Worm (Caenorhabditis elegans) whole organism, young adult: ENCODE data around the gene gpd-3.

Experiments
- B0019.2 ChIP-seq: fragments of 200-800 bp; sonication (Bioruptor generic); conservative IDR thresholded peaks from 2 replicates; pipeline ENCODE4 v1.3.6; 2022; ENCODE audit warnings: missing genetic modification reagents, missing genetic modification characterization, missing compliant biosample characterization
- B0035.1 ChIP-seq: sonication (generic microtip); optimal IDR thresholded peaks from 2 replicates; lab custom pipeline; 2016; ENCODE audit warnings: missing genetic modification characterization, mild to moderate bottlenecking, missing compliant biosample characterization, missing genotype, missing genetic modification reagents
- B0336.3 ChIP-seq: fragments of 200-800 bp; sonication (Bioruptor generic); IDR thresholded peaks from 2 replicates; pipeline ENCODE4 v1.3.6; 2022; ENCODE audit warnings: missing genetic modification characterization, missing compliant biosample characterization
- C06A6.2 ChIP-seq: fragments of 200-800 bp; sonication (Bioruptor generic); conservative IDR thresholded peaks from 2 replicates; pipeline ENCODE4 v1.3.6; 2022; ENCODE audit warnings: missing genetic modification characterization, missing compliant biosample characterization
- D2030.7 ChIP-seq: fragments of 200-800 bp; sonication (Bioruptor generic); IDR thresholded peaks from 2 replicates; pipeline ENCODE4 v1.3.6; 2022; ENCODE audit warnings: missing genetic modification reagents, missing genetic modification characterization, missing compliant biosample characterization
- F10E7.11 ChIP-seq: sonication (generic microtip); optimal IDR thresholded peaks from 2 replicates; lab custom pipeline; 2017; ENCODE audit warnings: mild to moderate bottlenecking, missing genetic modification characterization, moderate library complexity, missing compliant biosample characterization
- F22D6.2 ChIP-seq: sonication (generic microtip); optimal IDR thresholded peaks from 2 replicates; lab custom pipeline; 2016; ENCODE audit warnings: mild to moderate bottlenecking, missing genetic modification characterization, missing compliant biosample characterization
- F23B12.7 ChIP-seq: sonication (generic microtip); optimal IDR thresholded peaks from 2 replicates; lab custom pipeline; 2017; ENCODE audit warnings: missing genetic modification characterization, mild to moderate bottlenecking, missing compliant biosample characterization, antibody characterized with exemption, moderate library complexity; ENCODE audit not compliant: insufficient read depth
- F33H1.4 ChIP-seq: fragments of 200-800 bp; sonication (Bioruptor generic); IDR thresholded peaks from 2 replicates; pipeline ENCODE4 v1.3.6; 2022; ENCODE audit warnings: missing genetic modification reagents, missing genetic modification characterization, missing compliant biosample characterization
- F39B2.1 ChIP-seq: fragments of 200-800 bp; sonication (Bioruptor generic); IDR thresholded peaks from 2 replicates; pipeline ENCODE4 v1.3.6; 2022; ENCODE audit warnings: missing genetic modification reagents, missing genetic modification characterization, missing compliant biosample characterization
- F49E8.2 ChIP-seq: sonication (generic microtip); optimal IDR thresholded peaks from 3 replicates; lab custom pipeline; 2017; ENCODE audit warnings: missing genetic modification characterization, mild to moderate bottlenecking, missing compliant biosample characterization, antibody characterized with exemption, moderate library complexity; ENCODE audit not compliant: insufficient read depth
- F55B11.4 ChIP-seq: sonication (generic microtip); optimal IDR thresholded peaks from 2 replicates; lab custom pipeline; 2016; ENCODE audit warnings: missing compliant biosample characterization, missing genetic modification characterization, borderline replicate concordance; ENCODE audit not compliant: insufficient read depth
- F57C9.4 ChIP-seq: sonication (generic microtip); optimal IDR thresholded peaks from 2 replicates; lab custom pipeline; 2017; ENCODE audit warnings: mild to moderate bottlenecking, missing genetic modification characterization, missing compliant biosample characterization
- K11D2.4 ChIP-seq: fragments of 200-800 bp; sonication (Bioruptor generic); IDR thresholded peaks from 2 replicates; pipeline ENCODE4 v1.3.6; 2022; ENCODE audit warnings: missing genetic modification reagents, missing genetic modification characterization, missing compliant biosample characterization
- T07F8.4 ChIP-seq: sonication (generic microtip); optimal IDR thresholded peaks from 2 replicates; lab custom pipeline; 2016; ENCODE audit warnings: mild to moderate bottlenecking, missing genetic modification characterization, moderate library complexity, missing compliant biosample characterization
- T26A5.8 ChIP-seq: sonication (generic microtip); optimal IDR thresholded peaks from 2 replicates; lab custom pipeline; 2016; ENCODE audit warnings: missing genetic modification characterization, missing compliant biosample characterization
- Y56A3A.18 ChIP-seq: fragments of 200-800 bp; sonication (Bioruptor generic); IDR thresholded peaks from 2 replicates; pipeline ENCODE4 v1.3.6; 2022; ENCODE audit warnings: missing genetic modification reagents, missing genetic modification characterization, missing compliant biosample characterization
- Y67H2A.10 ChIP-seq: fragments of 200-800 bp; sonication (Bioruptor generic); conservative IDR thresholded peaks from 2 replicates; pipeline ENCODE4 v1.3.6; 2022; ENCODE audit warnings: missing genetic modification reagents, missing genetic modification characterization, missing compliant biosample characterization
- Y79H2A.3 ChIP-seq: fragments of 200-800 bp; sonication (Bioruptor generic); conservative IDR thresholded peaks from 2 replicates; pipeline ENCODE4 v1.3.6; 2022; ENCODE audit warnings: missing genetic modification reagents, missing genetic modification characterization, missing compliant biosample characterization
- akir-1 ChIP-seq: fragments of 200-800 bp; sonication (Bioruptor generic); optimal IDR thresholded peaks from 2 replicates; lab custom pipeline; 2018; ENCODE audit warnings: mild to moderate bottlenecking, missing genetic modification characterization, moderate library complexity, missing compliant biosample characterization
- aptf-2 ChIP-seq: fragments of 200-800 bp; sonication (Bioruptor generic); conservative IDR thresholded peaks from 2 replicates; pipeline ENCODE4 v1.3.6; 2022; ENCODE audit warnings: missing genetic modification reagents, missing genetic modification characterization, missing compliant biosample characterization
- attf-3 ChIP-seq: fragments of 200-800 bp; sonication (Bioruptor generic); conservative IDR thresholded peaks from 2 replicates; pipeline ENCODE4 v1.3.6; 2022; ENCODE audit warnings: missing genetic modification reagents, missing genetic modification characterization, missing compliant biosample characterization
- attf-6 ChIP-seq: fragments of 200-800 bp; sonication (Bioruptor generic); IDR thresholded peaks from 2 replicates; pipeline ENCODE4 v1.3.6; 2022; ENCODE audit warnings: missing genetic modification reagents, missing genetic modification characterization, missing compliant biosample characterization
- ccch-3 ChIP-seq: fragments of 200-800 bp; sonication (Bioruptor generic); optimal IDR thresholded peaks from 2 replicates; lab custom pipeline; 2018; ENCODE audit warnings: mild to moderate bottlenecking, missing genetic modification characterization, missing compliant biosample characterization
- cebp-1 ChIP-seq, 2 experiments: fragments of 200-800 bp in 1 of 2; sonication (Bioruptor generic) in 1 of 2; sonication (generic microtip) in 1 of 2; IDR thresholded peaks in 1 of 2; optimal IDR thresholded peaks in 1 of 2; 2 replicates each; pipeline versions ENCODE4 v1.3.6 to Lab custom; 2017 to 2022; ENCODE audit warnings: missing compliant biosample characterization in 2 of 2, missing genetic modification characterization in 2 of 2, mild to moderate bottlenecking in 1 of 2, missing genetic modification reagents in 1 of 2, moderate library complexity in 1 of 2
- ceh-91 ChIP-seq: fragments of 200-800 bp; sonication (Bioruptor generic); IDR thresholded peaks from 2 replicates; pipeline ENCODE4 v1.3.6; 2022; ENCODE audit warnings: missing genetic modification reagents, missing genetic modification characterization, missing compliant biosample characterization
- chd-7 ChIP-seq: sonication (generic microtip); optimal IDR thresholded peaks from 2 replicates; lab custom pipeline; 2016; ENCODE audit warnings: mild to moderate bottlenecking, missing genetic modification characterization, moderate library complexity, missing compliant biosample characterization
- die-1 ChIP-seq: sonication (generic microtip); optimal IDR thresholded peaks from 2 replicates; lab custom pipeline; 2016; ENCODE audit warnings: missing genotype, mild to moderate bottlenecking, missing genetic modification characterization, missing compliant biosample characterization
- efl-1 ChIP-seq: fragments of 150-350 bp; optimal IDR thresholded peaks from 2 replicates; lab custom pipeline; 2014; ENCODE audit warnings: missing biosample characterization, missing genetic modification reagents, missing genetic modification characterization
- egl-18 ChIP-seq: fragments of 200-800 bp; sonication (Bioruptor generic); IDR thresholded peaks from 2 replicates; pipeline ENCODE4 v1.3.6; 2022; ENCODE audit warnings: missing genetic modification reagents, missing genetic modification characterization, missing compliant biosample characterization
- egrh-3 ChIP-seq: fragments of 200-800 bp; sonication (Bioruptor generic); IDR thresholded peaks from 2 replicates; pipeline ENCODE4 v1.3.6; 2022; ENCODE audit warnings: missing genetic modification reagents, missing genetic modification characterization, missing compliant biosample characterization
- fkh-3 ChIP-seq: sonication (generic microtip); optimal IDR thresholded peaks from 2 replicates; lab custom pipeline; 2016; ENCODE audit warnings: mild to moderate bottlenecking, missing genetic modification characterization, missing compliant biosample characterization
- him-1 ChIP-seq: sonication (generic microtip); optimal IDR thresholded peaks from 2 replicates; lab custom pipeline; 2016; ENCODE audit warnings: missing genotype, missing genetic modification reagents, missing genetic modification characterization, missing compliant biosample characterization
- lin-35 ChIP-seq, 3 experiments: fragments of 150-350 bp in 2 of 3; sonication (generic microtip) in 1 of 3; optimal IDR thresholded peaks; 2 replicates each; lab custom pipeline; 2014 to 2018; ENCODE audit warnings: missing biosample characterization in 3 of 3, missing genetic modification characterization in 3 of 3, missing genetic modification reagents in 3 of 3
- lsy-27 ChIP-seq: sonication (generic microtip); optimal IDR thresholded peaks from 2 replicates; lab custom pipeline; 2017; ENCODE audit warnings: missing genetic modification characterization, mild to moderate bottlenecking, missing compliant biosample characterization, antibody characterized with exemption, missing genotype, borderline replicate concordance; ENCODE audit not compliant: insufficient read depth
- madf-10 ChIP-seq: sonication (generic microtip); optimal IDR thresholded peaks from 2 replicates; lab custom pipeline; 2016; ENCODE audit warnings: mild to moderate bottlenecking, missing genetic modification characterization, missing compliant biosample characterization
- mcd-1 ChIP-seq: fragments of 200-800 bp; sonication (Bioruptor generic); IDR thresholded peaks from 2 replicates; pipeline ENCODE4 v1.3.6; 2022; ENCODE audit warnings: missing genetic modification reagents, missing genetic modification characterization, missing compliant biosample characterization
- mel-28 ChIP-seq: sonication (generic microtip); optimal IDR thresholded peaks from 2 replicates; lab custom pipeline; 2016; ENCODE audit warnings: borderline replicate concordance, mild to moderate bottlenecking, missing genetic modification characterization, missing compliant biosample characterization
- nfya-1 ChIP-seq: sonication (generic microtip); optimal IDR thresholded peaks from 2 replicates; lab custom pipeline; 2017; ENCODE audit warnings: antibody characterized with exemption, missing compliant biosample characterization, missing genetic modification characterization, borderline replicate concordance; ENCODE audit not compliant: insufficient read depth
- pbrm-1 ChIP-seq: fragments of 200-800 bp; sonication (Bioruptor generic); IDR thresholded peaks from 2 replicates; pipeline ENCODE4 v1.3.6; 2022; ENCODE audit warnings: missing genetic modification reagents, missing genetic modification characterization, missing compliant biosample characterization
- sea-2 ChIP-seq: fragments of 200-800 bp; sonication (Bioruptor generic); IDR thresholded peaks from 2 replicates; pipeline ENCODE4 v1.3.6; 2022; ENCODE audit warnings: missing genetic modification characterization, missing compliant biosample characterization
- snpc-3.4 ChIP-seq: sonication (generic microtip); optimal IDR thresholded peaks from 2 replicates; lab custom pipeline; 2017; ENCODE audit warnings: missing genetic modification characterization, mild to moderate bottlenecking, missing compliant biosample characterization, antibody characterized with exemption, moderate library complexity, missing genotype, missing genetic modification reagents
- tlf-1 ChIP-seq: fragments of 200-800 bp; sonication (Bioruptor generic); optimal IDR thresholded peaks from 2 replicates; lab custom pipeline; 2018; ENCODE audit warnings: mild to moderate bottlenecking, missing genetic modification characterization, missing compliant biosample characterization
- unc-62 ChIP-seq: fragments of 150-350 bp; optimal IDR thresholded peaks from 2 replicates; lab custom pipeline; 2014; ENCODE audit warnings: missing biosample characterization, missing genetic modification reagents, missing genetic modification characterization
- xnd-1 ChIP-seq: sonication (generic microtip); optimal IDR thresholded peaks from 2 replicates; lab custom pipeline; 2016; ENCODE audit warnings: missing genotype, missing genetic modification reagents, missing genetic modification characterization, missing compliant biosample characterization
- zim-3 ChIP-seq: sonication (generic microtip); optimal IDR thresholded peaks from 2 replicates; lab custom pipeline; 2017; ENCODE audit warnings: mild to moderate bottlenecking, missing genetic modification characterization, moderate library complexity, missing compliant biosample characterization
- ztf-26 ChIP-seq: sonication (generic microtip); optimal IDR thresholded peaks from 2 replicates; lab custom pipeline; 2017; ENCODE audit warnings: missing genetic modification characterization, missing compliant biosample characterization
- ztf-28 ChIP-seq: fragments of 200-800 bp; sonication (Bioruptor generic); IDR thresholded peaks from 2 replicates; pipeline ENCODE4 v1.3.6; 2022; ENCODE audit warnings: missing genetic modification reagents, missing genetic modification characterization, missing compliant biosample characterization

The gpd-3 gene

DNA sequence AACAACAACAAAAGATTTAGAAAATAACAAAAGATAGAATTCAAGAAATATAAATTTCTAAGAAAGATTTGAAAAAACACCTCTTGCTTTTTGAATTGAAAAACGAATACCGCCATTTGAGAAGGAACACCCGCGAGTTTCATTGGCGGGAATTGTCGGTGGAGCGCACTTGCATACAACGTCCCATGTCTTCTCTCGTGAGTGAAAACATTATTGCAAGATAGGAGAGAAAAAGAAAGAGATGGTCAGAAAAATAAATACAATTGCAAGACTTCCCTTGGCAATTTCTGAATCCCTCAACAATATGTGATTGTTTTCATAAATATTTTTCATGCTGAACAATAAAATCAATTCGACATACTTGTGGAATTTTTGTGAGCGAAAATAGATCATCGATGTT lies 7.0 kb downstream of the gpd-3 start, which contains the start of gene K10B3.5 (continued):
- TF ChIP-seq T26A5.8 (tag; lab: Kevin White, UChicago) (no peak), T07F8.4 (no peak), ztf-28 (GFP tag; lab: Robert Waterston, UW) (no peak), attf-6 (no peak), F23B12.7 (tag; lab: Kevin White, UChicago) (peak; percentile 78), ceh-91 (GFP tag; lab: Robert Waterston, UW) (no peak), die-1 (tag; lab: Kevin White, UChicago) (no peak), ztf-26 (tag; lab: Kevin White, UChicago) (peak; percentile 9), F33H1.4 (GFP tag; lab: Robert Waterston, UW) (no peak), attf-3 (no peak), aptf-2 (GFP tag; lab: Robert Waterston, UW) (no peak), zim-3 (tag; lab: Kevin White, UChicago) (no peak), F22D6.2 (tag; lab: Kevin White, UChicago) (no peak), F39B2.1 (GFP tag; lab: Robert Waterston, UW) (no peak), mcd-1 (GFP tag; lab: Robert Waterston, UW) (peak; percentile 93), K11D2.4 (GFP tag; lab: Robert Waterston, UW) (0 out of 2 replicates have a peak, but pooled peaks have one; percentile 27), tlf-1 (GFP tag; lab: Kevin White, UChicago) (no peak), B0035.1 (tag; lab: Kevin White, UChicago) (no peak), B0019.2 (GFP tag; lab: Robert Waterston, UW) (no peak), B0336.3 (GFP tag; lab: Robert Waterston, UW) (no peak), cebp-1 (GFP tag; IDR thresholded peaks at IDR 0.05; lab: Robert Waterston, UW) (no peak), cebp-1 (tag; optimal IDR thresholded peaks at IDR 0.05; lab: Kevin White, UChicago) (peak; percentile 59), unc-62 (GFP tag; lab: Kevin White, UChicago) (no peak), him-1 (tag; lab: Kevin White, UChicago) (no peak), snpc-3.4 (no peak), efl-1 (peak; percentile 59), Y67H2A.10 (GFP tag; lab: Robert Waterston, UW) (no peak), madf-10 (tag; lab: Kevin White, UChicago) (no peak), D2030.7 (GFP tag; lab: Robert Waterston, UW) (no peak), egl-18 (no peak), mel-28 (tag; lab: Kevin White, UChicago) (no peak), xnd-1 (tag; lab: Kevin White, UChicago) (no peak), sea-2 (GFP tag; lab: Robert Waterston, UW) (no peak), Y56A3A.18 (no peak), akir-1 (GFP tag; lab: Kevin White, UChicago) (no peak), egrh-3 (GFP tag; lab: Robert Waterston, UW) (no peak), F10E7.11 (tag; lab: Kevin White, UChicago) (no peak), pbrm-1 (GFP tag; lab: Robert Waterston, UW) (no peak), F57C9.4 (no peak), ccch-3 (no peak), F49E8.2 (no peak), nfya-1 (tag; lab: Kevin White, UChicago) (no peak), lsy-27 (tag; lab: Kevin White, UChicago) (no peak), fkh-3 (no peak), F55B11.4 (tag; lab: Kevin White, UChicago) (no peak), Y79H2A.3 (no peak), C06A6.2 (GFP tag; lab: Robert Waterston, UW) (no peak), lin-35 (GFP tag; optimal IDR thresholded peaks at IDR 0.05; lab: Kevin White, UChicago) (peak in 2 of 3 experiments; percentile 6 to 50), chd-7 (no peak)
